Fruit fly (Drosophila melanogaster) whole organism, embryonic: Measurements from ENCODE around the gene SmD1.

Source experiments
- Abd-B ChIP-seq: fragments of 200-800 bp; sonication (Bioruptor generic); optimal IDR thresholded peaks from 2 replicates; lab custom pipeline; 2018; ENCODE audit warnings: missing biosample characterization, mild to moderate bottlenecking, missing genetic modification characterization, moderate library complexity
- Ada2b ChIP-seq: fragments of 200-800 bp; sonication (Bioruptor generic); IDR thresholded peaks from 2 replicates; pipeline ENCODE4 v1.3.6; 2022; ENCODE audit warnings: missing biosample characterization, missing genetic modification characterization
- CG10321 ChIP-seq: fragments of 200-800 bp; sonication (Bioruptor generic); IDR thresholded peaks from 2 replicates; pipeline ENCODE4 v1.3.6; 2022; ENCODE audit warnings: missing biosample characterization, missing genetic modification characterization
- CG11560 ChIP-seq: fragments of 200-800 bp; sonication (Bioruptor generic); IDR thresholded peaks from 3 replicates; pipeline ENCODE4 v1.3.6; 2022; ENCODE audit warnings: missing biosample characterization, missing genetic modification characterization
- CG11696 ChIP-seq: fragments of 200-800 bp; sonication (Bioruptor generic); IDR thresholded peaks from 2 replicates; pipeline ENCODE4 v1.3.6; 2022; ENCODE audit warnings: missing biosample characterization, missing genetic modification characterization
- CG12155 ChIP-seq: fragments of 200-800 bp; sonication (Bioruptor generic); optimal IDR thresholded peaks from 3 replicates; lab custom pipeline; 2016; ENCODE audit warnings: missing biosample characterization, missing genetic modification characterization
- CG1233 ChIP-seq: fragments of 200-800 bp; sonication (Bioruptor generic); optimal IDR thresholded peaks from 4 replicates; lab custom pipeline; 2018; ENCODE audit warnings: missing biosample characterization, mild to moderate bottlenecking, missing genetic modification characterization
- CG13296 ChIP-seq: fragments of 200-800 bp; sonication (Bioruptor generic); optimal IDR thresholded peaks from 3 replicates; lab custom pipeline; 2018; ENCODE audit warnings: missing biosample characterization, mild to moderate bottlenecking, missing genetic modification characterization
- CG14860 ChIP-seq: fragments of 200-800 bp; sonication (Bioruptor generic); IDR thresholded peaks from 3 replicates; pipeline ENCODE4 v1.3.6; 2022; ENCODE audit warnings: missing biosample characterization, missing genetic modification characterization; ENCODE audit not compliant: partially characterized antibody
- CG17829 ChIP-seq: fragments of 200-800 bp; optimal IDR thresholded peaks from 2 replicates; lab custom pipeline; 2019; ENCODE audit warnings: missing biosample characterization, mild to moderate bottlenecking, missing genetic modification characterization, moderate library complexity
- CG2678 ChIP-seq: fragments of 200-800 bp; sonication (Bioruptor generic); optimal IDR thresholded peaks from 3 replicates; lab custom pipeline; 2019; ENCODE audit warnings: missing biosample characterization, mild to moderate bottlenecking, missing genetic modification characterization, moderate library complexity
- CG31441 ChIP-seq: fragments of 200-800 bp; sonication (Bioruptor generic); IDR thresholded peaks from 2 replicates; pipeline ENCODE4 v1.3.6; 2022; ENCODE audit warnings: missing biosample characterization, missing genetic modification characterization
- CG32767 ChIP-seq: fragments of 200-800 bp; sonication (Bioruptor generic); IDR thresholded peaks from 2 replicates; pipeline ENCODE4 v1.3.6; 2022; ENCODE audit warnings: missing biosample characterization, missing genetic modification characterization
- CG4328 ChIP-seq: fragments of 200-800 bp; sonication (Bioruptor generic); optimal IDR thresholded peaks from 3 replicates; lab custom pipeline; 2017; ENCODE audit warnings: missing biosample characterization, missing genetic modification reagents, missing genetic modification characterization
- CG43689 ChIP-seq: fragments of 200-800 bp; sonication (Bioruptor generic); IDR thresholded peaks from 2 replicates; pipeline ENCODE4 v1.3.6; 2022; ENCODE audit warnings: missing biosample characterization, missing genetic modification characterization
- CG7372 ChIP-seq: fragments of 200-800 bp; sonication (Bioruptor generic); IDR thresholded peaks from 2 replicates; pipeline ENCODE4 v1.3.6; 2022; ENCODE audit warnings: missing biosample characterization, missing genetic modification characterization
- CG7745 ChIP-seq: fragments of 200-800 bp; sonication (Bioruptor generic); optimal IDR thresholded peaks from 2 replicates; lab custom pipeline; 2018; ENCODE audit warnings: missing biosample characterization, mild to moderate bottlenecking, missing genetic modification characterization, moderate library complexity
- CG7839 ChIP-seq: fragments of 200-800 bp; sonication (Bioruptor generic); optimal IDR thresholded peaks from 3 replicates; lab custom pipeline; 2018; ENCODE audit warnings: missing biosample characterization, mild to moderate bottlenecking, missing genetic modification characterization, moderate library complexity
- CG9609 ChIP-seq: fragments of 200-800 bp; sonication (Bioruptor generic); optimal IDR thresholded peaks from 3 replicates; lab custom pipeline; 2016; ENCODE audit warnings: missing biosample characterization, missing genetic modification characterization
- CHES-1-like ChIP-seq: fragments of 200-800 bp; sonication (Bioruptor generic); optimal IDR thresholded peaks from 2 replicates; lab custom pipeline; 2016; ENCODE audit warnings: missing biosample characterization, missing genetic modification characterization
- Deaf1 ChIP-seq: fragments of 200-800 bp; optimal IDR thresholded peaks from 3 replicates; lab custom pipeline; 2019; ENCODE audit warnings: missing biosample characterization, mild to moderate bottlenecking, missing genetic modification characterization, moderate library complexity
- Dp ChIP-seq: fragments of 200-800 bp; sonication (Bioruptor generic); optimal IDR thresholded peaks from 2 replicates; lab custom pipeline; 2018; ENCODE audit warnings: missing biosample characterization, mild to moderate bottlenecking, missing genetic modification characterization, moderate library complexity
- Ets97D ChIP-seq: fragments of 200-800 bp; sonication (Bioruptor generic); optimal IDR thresholded peaks from 3 replicates; lab custom pipeline; 2016; ENCODE audit warnings: missing biosample characterization, missing genetic modification characterization
- Fer1 ChIP-seq: fragments of 200-800 bp; sonication (Bioruptor generic); optimal IDR thresholded peaks from 2 replicates; lab custom pipeline; 2017; ENCODE audit warnings: missing biosample characterization, mild to moderate bottlenecking, missing genetic modification characterization
- H2.0 ChIP-seq: fragments of 200-800 bp; sonication (Bioruptor generic); IDR thresholded peaks from 2 replicates; pipeline ENCODE4 v1.3.6; 2022; ENCODE audit warnings: missing biosample characterization, missing genetic modification characterization
- Hmr ChIP-seq: fragments of 200-800 bp; sonication (Bioruptor generic); optimal IDR thresholded peaks from 3 replicates; lab custom pipeline; 2017; ENCODE audit warnings: mild to moderate bottlenecking, missing biosample characterization, missing genetic modification reagents, missing genetic modification characterization
- Hr39 ChIP-seq: fragments of >200 bp; optimal IDR thresholded peaks from 2 replicates; lab custom pipeline; 2017
- Kr ChIP-seq: fragments of 200-800 bp; sonication (Bioruptor generic); optimal IDR thresholded peaks from 2 replicates; lab custom pipeline; 2017; ENCODE audit warnings: missing biosample characterization, mild to moderate bottlenecking, missing genetic modification characterization
- Opbp ChIP-seq: fragments of 200-800 bp; sonication (Bioruptor generic); IDR thresholded peaks from 3 replicates; pipeline ENCODE4 v1.3.6; 2022; ENCODE audit warnings: missing biosample characterization, missing genetic modification characterization; ENCODE audit not compliant: partially characterized antibody
- Rfx ChIP-seq: fragments of 200-800 bp; sonication (Bioruptor generic); IDR thresholded peaks from 2 replicates; pipeline ENCODE4 v1.3.6; 2022; ENCODE audit warnings: missing biosample characterization, missing genetic modification characterization
- Scr ChIP-seq: fragments of 200-800 bp; sonication (Bioruptor generic); IDR thresholded peaks from 2 replicates; pipeline ENCODE4 v1.3.6; 2022; ENCODE audit warnings: missing biosample characterization, missing genetic modification characterization; ENCODE audit not compliant: partially characterized antibody
- Sin3A ChIP-seq: fragments of >200 bp; optimal IDR thresholded peaks from 2 replicates; lab custom pipeline; 2018
- YL-1 ChIP-seq: fragments of 200-800 bp; sonication (Bioruptor generic); optimal IDR thresholded peaks from 3 replicates; lab custom pipeline; 2017; ENCODE audit warnings: missing biosample characterization, mild to moderate bottlenecking, missing genetic modification characterization
- ac ChIP-seq: fragments of 200-800 bp; sonication (Bioruptor generic); optimal IDR thresholded peaks from 3 replicates; lab custom pipeline; 2017; ENCODE audit warnings: missing biosample characterization, mild to moderate bottlenecking, missing genetic modification characterization
- cas ChIP-seq: fragments of 200-800 bp; sonication (Bioruptor generic); IDR thresholded peaks from 2 replicates; pipeline ENCODE4 v1.3.6; 2022; ENCODE audit warnings: missing biosample characterization, missing genetic modification characterization
- chm ChIP-seq: fragments of 200-800 bp; sonication (Bioruptor generic); IDR thresholded peaks from 2 replicates; pipeline ENCODE4 v1.3.6; 2022; ENCODE audit warnings: missing biosample characterization, missing genetic modification characterization
- crc ChIP-seq: fragments of 200-800 bp; sonication (Bioruptor generic); optimal IDR thresholded peaks from 2 replicates; lab custom pipeline; 2016; ENCODE audit warnings: missing biosample characterization, missing genetic modification characterization
- dysf ChIP-seq: fragments of 200-800 bp; sonication (Bioruptor generic); IDR thresholded peaks from 3 replicates; pipeline ENCODE4 v1.3.6; 2022; ENCODE audit warnings: missing biosample characterization, missing genetic modification characterization
- fd102C ChIP-seq: fragments of 200-800 bp; sonication (Bioruptor generic); optimal IDR thresholded peaks from 2 replicates; lab custom pipeline; 2018; ENCODE audit warnings: missing biosample characterization, mild to moderate bottlenecking, missing genetic modification characterization, moderate library complexity
- fd64A ChIP-seq: fragments of 200-800 bp; sonication (Bioruptor generic); optimal IDR thresholded peaks from 3 replicates; lab custom pipeline; 2018; ENCODE audit warnings: missing biosample characterization, mild to moderate bottlenecking, missing genetic modification characterization
- gce ChIP-seq: fragments of 200-800 bp; sonication (Bioruptor generic); IDR thresholded peaks from 3 replicates; pipeline ENCODE4 v1.3.6; 2022; ENCODE audit warnings: missing biosample characterization, missing genetic modification characterization
- grau ChIP-seq: fragments of 200-800 bp; optimal IDR thresholded peaks from 3 replicates; lab custom pipeline; 2019; ENCODE audit warnings: missing biosample characterization, mild to moderate bottlenecking, missing genetic modification characterization, moderate library complexity
- hkb ChIP-seq, 2 experiments: fragments of 200-800 bp in 1 of 2; fragments of >200 bp in 1 of 2; sonication (Bioruptor generic) in 1 of 2; IDR thresholded peaks in 1 of 2; optimal IDR thresholded peaks in 1 of 2; 2 replicates each; pipeline versions ENCODE4 v1.3.6 to Lab custom; 2017 to 2022; ENCODE audit warnings: missing biosample characterization in 1 of 2, missing genetic modification characterization in 1 of 2
- insv ChIP-seq, 2 experiments: fragments of 200-800 bp; sonication (Bioruptor generic); optimal IDR thresholded peaks; 3 replicates each; lab custom pipeline; 2016 to 2018; ENCODE audit warnings: missing biosample characterization in 2 of 2, missing genetic modification characterization in 2 of 2
- mam ChIP-seq: fragments of 200-800 bp; sonication (Bioruptor generic); optimal IDR thresholded peaks from 3 replicates; lab custom pipeline; 2016; ENCODE audit warnings: missing biosample characterization, missing genetic modification characterization
- nmo ChIP-seq: fragments of 200-800 bp; sonication (Bioruptor generic); optimal IDR thresholded peaks from 2 replicates; lab custom pipeline; 2018; ENCODE audit warnings: missing biosample characterization, mild to moderate bottlenecking, missing genetic modification characterization, moderate library complexity
- nom ChIP-seq: fragments of 200-800 bp; sonication (Bioruptor generic); optimal IDR thresholded peaks from 2 replicates; lab custom pipeline; 2017; ENCODE audit warnings: missing biosample characterization, missing genetic modification characterization, mild to moderate bottlenecking, moderate library complexity, missing genetic modification reagents
- pho ChIP-seq: fragments of 200-800 bp; sonication (Bioruptor generic); optimal IDR thresholded peaks from 2 replicates; lab custom pipeline; 2016; ENCODE audit warnings: missing biosample characterization, missing genetic modification characterization
- sna ChIP-seq: fragments of 200-800 bp; sonication (Bioruptor generic); IDR thresholded peaks from 2 replicates; pipeline ENCODE4 v1.3.6; 2022; ENCODE audit warnings: missing biosample characterization, missing genetic modification characterization; ENCODE audit not compliant: partially characterized antibody
- tup ChIP-seq: fragments of 200-800 bp; sonication (Bioruptor generic); optimal IDR thresholded peaks from 2 replicates; lab custom pipeline; 2016; ENCODE audit warnings: missing biosample characterization, mild to moderate bottlenecking, missing genetic modification characterization, moderate library complexity
- wek ChIP-seq: fragments of 200-800 bp; sonication (Bioruptor generic); optimal IDR thresholded peaks from 3 replicates; lab custom pipeline; 2018; ENCODE audit warnings: missing biosample characterization, mild to moderate bottlenecking, missing genetic modification characterization, moderate library complexity

The SmD1 gene

dm6 chr3L:12734550-12735012 is at the start of gene SmD1, which contains the start of gene Ptp69D (continued):
- TF ChIP-seq cas (GFP tag; lab: Robert Waterston, UW): no peak
- no peak for TF ChIP-seq CG12155 (GFP tag; lab: Kevin White, UChicago)
- TF ChIP-seq CG43689 (GFP tag; lab: Robert Waterston, UW): no peak
- no peak for TF ChIP-seq CG31441
- no peak for TF ChIP-seq Abd-B
- TF ChIP-seq YL-1: peak; percentile 24
- no peak for TF ChIP-seq wek
- no peak for TF ChIP-seq CG7745
- peak; percentile 24 for TF ChIP-seq CG17829 (tag; lab: Kevin White, UChicago)
- TF ChIP-seq Ada2b: no peak
- TF ChIP-seq grau (tag; lab: Kevin White, UChicago): no peak
- no peak for TF ChIP-seq CG11696 (GFP tag; lab: Robert Waterston, UW)
- TF ChIP-seq insv (GFP tag; optimal IDR thresholded peaks at IDR 0.05; lab: Kevin White, UChicago): no peak
- TF ChIP-seq Kr (GFP tag; lab: Kevin White, UChicago): no peak
- TF ChIP-seq pho: no peak
- TF ChIP-seq CG7839 (tag; lab: Kevin White, UChicago): no peak
- no peak for TF ChIP-seq Hmr (GFP tag; lab: Kevin White, UChicago)
- TF ChIP-seq Sin3A: peak; percentile 86
- TF ChIP-seq chm (GFP tag; lab: Robert Waterston, UW): no peak
- no peak for TF ChIP-seq crc (GFP tag; lab: Kevin White, UChicago)
- no peak for TF ChIP-seq Fer1 (GFP tag; lab: Kevin White, UChicago)
- TF ChIP-seq CG4328: no peak
- TF ChIP-seq mam (GFP tag; lab: Kevin White, UChicago): no peak
- no peak for TF ChIP-seq CHES-1-like (GFP tag; lab: Kevin White, UChicago)
- TF ChIP-seq CG14860 (GFP tag; lab: Robert Waterston, UW): peak; percentile 85
- TF ChIP-seq Rfx: no peak
- peak; percentile 2 for TF ChIP-seq Ets97D (GFP tag; lab: Kevin White, UChicago)
- TF ChIP-seq CG1233 (GFP tag; lab: Kevin White, UChicago): no peak
- no peak for TF ChIP-seq CG7372 (GFP tag; lab: Robert Waterston, UW)
- peak; percentile 14 for TF ChIP-seq hkb (optimal IDR thresholded peaks at IDR 0.05; lab: Kevin White, UChicago)
- TF ChIP-seq hkb (GFP tag; IDR thresholded peaks at IDR 0.05; lab: Robert Waterston, UW): no peak
- TF ChIP-seq sna (GFP tag; lab: Robert Waterston, UW): peak; percentile 81
- no peak for TF ChIP-seq nom (GFP tag; lab: Kevin White, UChicago)
- TF ChIP-seq CG13296 (GFP tag; lab: Kevin White, UChicago): no peak
- TF ChIP-seq fd64A (GFP tag; lab: Kevin White, UChicago): no peak
- TF ChIP-seq nmo (GFP tag; lab: Kevin White, UChicago): peak; percentile 68
- TF ChIP-seq dysf: no peak
- no peak for TF ChIP-seq CG9609
- TF ChIP-seq CG10321 (GFP tag; lab: Robert Waterston, UW): no peak
- peak; percentile 70; the same call in 2 of the 3 replicates for TF ChIP-seq Opbp (GFP tag; lab: Robert Waterston, UW)
- no peak for TF ChIP-seq H2.0
- peak; percentile 12 for TF ChIP-seq Dp
- TF ChIP-seq fd102C (GFP tag; lab: Kevin White, UChicago): no peak
- no peak for TF ChIP-seq gce (GFP tag; lab: Robert Waterston, UW)
- no peak for TF ChIP-seq tup (GFP tag; lab: Kevin White, UChicago)
- no peak for TF ChIP-seq Hr39 (lab: Kevin White, UChicago)
- no peak for TF ChIP-seq ac (GFP tag; lab: Kevin White, UChicago)
- no peak for TF ChIP-seq CG32767
- no peak for TF ChIP-seq Deaf1
- TF ChIP-seq CG2678: no peak
- TF ChIP-seq Scr (GFP tag; lab: Robert Waterston, UW): peak; percentile 88
- peak; percentile 88; the same call in 2 of the 3 replicates for TF ChIP-seq CG11560
